Worm (Caenorhabditis elegans) whole organism, midembryonic: ENCODE results near the gene irld-33.

Experiments
- tab-1 ChIP-seq: fragments of 200-800 bp; sonication (Bioruptor generic); IDR thresholded peaks from 2 replicates; pipeline ENCODE4 v1.3.6; 2022; ENCODE audit warnings: missing genetic modification characterization, missing compliant biosample characterization
- ztf-23 ChIP-seq: fragments of 200-800 bp; sonication (Bioruptor generic); IDR thresholded peaks from 2 replicates; pipeline ENCODE4 v1.3.6; 2022; ENCODE audit warnings: missing genetic modification reagents, missing genetic modification characterization, missing compliant biosample characterization

DNA sequence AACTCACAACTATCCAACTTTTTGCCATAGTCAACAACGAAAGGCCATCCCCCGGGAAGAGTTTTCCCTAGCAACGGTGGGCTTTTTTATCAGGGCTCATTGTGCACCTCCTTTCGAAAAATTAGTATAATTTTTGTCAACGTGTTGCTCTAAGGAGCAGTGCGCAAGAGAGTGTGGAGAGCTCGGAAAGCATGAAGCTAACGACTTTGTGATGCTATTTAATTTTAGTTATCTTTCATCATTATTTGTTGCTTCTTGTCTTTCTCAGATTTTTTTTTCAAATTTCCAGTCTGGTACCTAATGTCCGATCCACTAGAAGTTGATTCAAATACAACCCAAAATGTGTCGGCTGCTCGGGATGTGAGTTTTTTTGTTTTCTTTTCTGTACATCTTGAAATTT is 8.7 kb upstream of the irld-33 start, which contains the start of gene ceh-81:
- no peak for TF ChIP-seq tab-1 (GFP tag; lab: Robert Waterston, UW)
- TF ChIP-seq ztf-23 (GFP tag; lab: Robert Waterston, UW), result no peak
